Worm (Caenorhabditis elegans) whole organism, late embryonic: ENCODE results near the gene W06A11.1.

ENCODE experiments used
- ceh-9 ChIP-seq: sonication (generic microtip); optimal IDR thresholded peaks from 2 replicates; lab custom pipeline; 2016; ENCODE audit warnings: mild to moderate bottlenecking, missing genetic modification characterization, inconsistent platforms, missing compliant biosample characterization
- dmd-4 ChIP-seq: sonication (generic microtip); optimal IDR thresholded peaks from 2 replicates; lab custom pipeline; 2016; ENCODE audit warnings: borderline replicate concordance, missing genetic modification characterization, missing compliant biosample characterization
- elt-4 ChIP-seq: sonication (generic microtip); optimal IDR thresholded peaks from 2 replicates; lab custom pipeline; 2016; ENCODE audit warnings: missing genetic modification characterization, missing compliant biosample characterization
- ets-4 ChIP-seq: sonication (generic microtip); optimal IDR thresholded peaks from 2 replicates; lab custom pipeline; 2016; ENCODE audit warnings: missing genetic modification characterization, missing compliant biosample characterization
- fax-1 ChIP-seq: sonication (generic microtip); optimal IDR thresholded peaks from 2 replicates; lab custom pipeline; 2016; ENCODE audit warnings: missing genotype, missing genetic modification characterization, missing compliant biosample characterization
- hlh-15 ChIP-seq: sonication (generic microtip); optimal IDR thresholded peaks from 2 replicates; lab custom pipeline; 2016; ENCODE audit warnings: missing genetic modification characterization, missing compliant biosample characterization
- hlh-8 ChIP-seq: sonication (generic microtip); optimal IDR thresholded peaks from 2 replicates; lab custom pipeline; 2016; ENCODE audit warnings: missing genotype, missing genetic modification characterization, missing compliant biosample characterization
- lin-11 ChIP-seq: fragments of 200-800 bp; sonication (Bioruptor generic); optimal IDR thresholded peaks from 2 replicates; lab custom pipeline; 2018; ENCODE audit warnings: mild to moderate bottlenecking, missing genetic modification characterization, missing compliant biosample characterization
- nfya-1 ChIP-seq: sonication (generic microtip); optimal IDR thresholded peaks from 2 replicates; lab custom pipeline; 2017; ENCODE audit warnings: missing genetic modification characterization, mild to moderate bottlenecking, missing compliant biosample characterization, antibody characterized with exemption, moderate library complexity
- nhr-11 ChIP-seq: fragments of 150-350 bp; optimal IDR thresholded peaks from 2 replicates; lab custom pipeline; 2014; ENCODE audit warnings: missing biosample characterization, missing genetic modification characterization
- nhr-232 ChIP-seq: sonication (generic microtip); optimal IDR thresholded peaks from 2 replicates; lab custom pipeline; 2016; ENCODE audit warnings: missing genetic modification characterization, missing compliant biosample characterization
- pha-4 ChIP-seq: fragments of 150-350 bp; optimal IDR thresholded peaks from 2 replicates; lab custom pipeline; 2018; ENCODE audit warnings: missing biosample characterization, missing genetic modification reagents, missing genetic modification characterization
- pqm-1 ChIP-seq: sonication (generic microtip); optimal IDR thresholded peaks from 2 replicates; lab custom pipeline; 2016; ENCODE audit warnings: missing genetic modification characterization, missing compliant biosample characterization
- unc-42 ChIP-seq: sonication (generic microtip); optimal IDR thresholded peaks from 2 replicates; lab custom pipeline; 2016; ENCODE audit warnings: missing genotype, missing genetic modification characterization, missing compliant biosample characterization

DNA sequence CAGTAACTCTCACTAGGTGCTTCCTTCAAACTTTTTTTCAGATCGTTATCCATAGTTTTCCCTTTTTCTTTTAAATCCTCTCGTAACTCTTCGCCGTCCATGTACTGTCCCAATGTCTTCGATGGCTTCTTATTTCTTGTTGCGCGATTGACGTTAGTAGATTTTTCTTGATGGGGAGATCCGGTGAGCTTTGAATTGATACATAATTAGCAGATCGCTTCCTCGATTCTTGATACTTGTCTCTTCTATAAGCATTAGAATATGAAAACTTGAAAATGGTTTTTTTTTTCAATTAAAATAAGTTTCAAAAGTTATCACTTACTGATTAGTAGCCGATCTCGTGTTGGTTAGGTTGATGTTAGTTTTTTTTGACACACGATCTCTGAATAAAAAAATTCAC is 22.0 kb upstream of the W06A11.1 start, which contains the start of gene K07D4.2:
- no peak for TF ChIP-seq nhr-232
- no peak for TF ChIP-seq ceh-9 (tag; lab: Kevin White, UChicago)
- TF ChIP-seq nhr-11 = no peak
- no peak for TF ChIP-seq dmd-4 (tag; lab: Kevin White, UChicago)
- no peak for TF ChIP-seq nfya-1
- no peak for TF ChIP-seq elt-4 (tag; lab: Kevin White, UChicago)
- no peak for TF ChIP-seq hlh-15 (tag; lab: Kevin White, UChicago)
- TF ChIP-seq unc-42 (tag; lab: Kevin White, UChicago) = no peak
- no peak for TF ChIP-seq ets-4 (tag; lab: Kevin White, UChicago)
- no peak for TF ChIP-seq pha-4 (tag; lab: Kevin White, UChicago)
- no peak for TF ChIP-seq lin-11
- TF ChIP-seq pqm-1 = no peak
- TF ChIP-seq fax-1 (tag; lab: Kevin White, UChicago) = no peak
- no peak for TF ChIP-seq hlh-8 (tag; lab: Kevin White, UChicago)
